Fruit fly (Drosophila melanogaster) whole organism: ENCODE data around the gene CG43954.

Experiments used
- CG8478 ChIP-seq: fragments of >200 bp; optimal IDR thresholded peaks from 2 replicates; lab custom pipeline; 2018; ENCODE audit warnings: inconsistent platforms
- EcR ChIP-seq, 2 experiments: fragments of >200 bp; optimal IDR thresholded peaks; 2 replicates each; lab custom pipeline; 2017; ENCODE audit warnings: missing biosample characterization in 2 of 2, missing genetic modification characterization in 2 of 2, missing genetic modification reagents in 2 of 2
- psq ChIP-seq: fragments of >200 bp; optimal IDR thresholded peaks from 2 replicates; lab custom pipeline; 2017

DNA sequence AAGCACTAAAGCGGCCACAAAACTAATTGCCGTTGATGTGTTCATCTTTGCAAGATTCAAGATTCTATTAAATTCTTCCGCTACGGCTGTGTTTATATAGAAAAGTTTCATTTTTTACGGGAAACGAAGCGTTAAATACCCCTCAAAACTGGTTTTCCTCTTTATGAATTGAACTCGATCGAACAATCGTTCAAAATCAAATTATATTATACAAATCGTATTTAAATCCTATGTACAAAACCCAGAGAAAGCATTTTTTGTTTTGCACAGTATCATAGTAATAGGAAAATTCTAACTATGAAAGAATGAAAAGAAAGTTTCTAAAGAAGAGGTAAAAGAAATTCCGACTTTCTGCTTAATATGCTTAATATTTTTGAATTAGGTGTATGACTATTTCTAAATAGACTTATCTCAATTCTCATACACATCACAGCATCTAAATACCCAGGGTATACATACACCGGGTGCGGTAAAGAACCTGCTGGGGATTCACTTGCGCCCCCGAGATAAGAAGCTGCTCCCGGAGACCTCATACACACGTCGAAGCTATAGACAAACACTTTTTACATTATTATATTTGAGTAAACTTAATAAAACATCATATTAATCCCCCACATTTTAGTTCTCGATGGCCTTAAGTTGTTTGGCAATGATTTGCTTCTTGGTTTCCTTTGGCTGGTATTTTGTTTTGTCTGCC, 16.6 kb upstream of the CG43954 start, which contains the start of gene PGRP-SB1:
- no peak for TF ChIP-seq CG8478 (lab: Kevin White, UChicago)
- no peak for TF ChIP-seq psq (lab: Kevin White, UChicago)
- TF ChIP-seq EcR (GFP tag; optimal IDR thresholded peaks at IDR 0.05; lab: Kevin White, UChicago) = no peak
